Worm (Caenorhabditis elegans) whole organism, late embryonic: ENCODE data around the gene snf-5.

Source experiments
- ceh-9 ChIP-seq: sonication (generic microtip); optimal IDR thresholded peaks from 2 replicates; lab custom pipeline; 2016; ENCODE audit warnings: mild to moderate bottlenecking, missing genetic modification characterization, inconsistent platforms, missing compliant biosample characterization
- fkh-10 ChIP-seq: fragments of 150-350 bp; optimal IDR thresholded peaks from 2 replicates; lab custom pipeline; 2014; ENCODE audit warnings: missing biosample characterization, missing genetic modification reagents, missing genetic modification characterization
- nfya-1 ChIP-seq: sonication (generic microtip); optimal IDR thresholded peaks from 2 replicates; lab custom pipeline; 2017; ENCODE audit warnings: missing genetic modification characterization, mild to moderate bottlenecking, missing compliant biosample characterization, antibody characterized with exemption, moderate library complexity

- TF ChIP-seq nfya-1 (tag; lab: Kevin White, UChicago), result no peak
- no peak for TF ChIP-seq fkh-10 (GFP tag; lab: Kevin White, UChicago)
- no peak for TF ChIP-seq ceh-9 (tag; lab: Kevin White, UChicago)
These were observed 15.5 kb downstream of the snf-5 start, which contains the start of gene Y46G5A.28 for ce11 chrII:12850129-12850528.
